Fruit fly (Drosophila melanogaster): ENCODE results near the gene CG13733.

Gene CG13733

dm6 chr3L:17428779-17429178 is 49.9 kb downstream of the CG13733 start, which contains the start of gene Gorab (continued):
- TF ChIP-seq CG18619 (GFP tag; optimal IDR thresholded peaks at IDR 0.05), result peak; percentile 74
- peak; percentile 75 for TF ChIP-seq CG9817 (tag; optimal IDR thresholded peaks at IDR 0.05)
- TF ChIP-seq tgo (GFP tag; IDR thresholded peaks at IDR 0.05), result peak; percentile 96
- peak; percentile 82 for TF ChIP-seq CG11696 (GFP tag; IDR thresholded peaks at IDR 0.05)
- peak; percentile 90 for TF ChIP-seq chn (GFP tag; optimal IDR thresholded peaks at IDR 0.05)
- TF ChIP-seq CG18011 (GFP tag; optimal IDR thresholded peaks at IDR 0.05), result peak; percentile 56
- TF ChIP-seq CG11398 (GFP tag; optimal IDR thresholded peaks at IDR 0.05), result peak; percentile 26
- peak; percentile 93 for TF ChIP-seq ind (GFP tag; optimal IDR thresholded peaks at IDR 0.05)
- peak; percentile 91 for TF ChIP-seq Hr3 (GFP tag; optimal IDR thresholded peaks at IDR 0.05)
- TF ChIP-seq CG12236 (GFP tag; optimal IDR thresholded peaks at IDR 0.05), result peak; percentile 32
- TF ChIP-seq mld (GFP tag; IDR thresholded peaks at IDR 0.05; ENCODE audit: partially characterized antibody), result no peak
- TF ChIP-seq dan (GFP tag; IDR thresholded peaks at IDR 0.05), result peak; percentile 91
- no peak for TF ChIP-seq CG12769 (tag; optimal IDR thresholded peaks at IDR 0.05)
- TF ChIP-seq onecut (GFP tag; IDR thresholded peaks at IDR 0.05), result peak; percentile 62
- TF ChIP-seq sna (GFP tag; IDR thresholded peaks at IDR 0.05; ENCODE audit: partially characterized antibody), result no peak
- TF ChIP-seq Lhr (GFP tag; optimal IDR thresholded peaks at IDR 0.05), result peak; percentile 83
- peak; percentile 90 for TF ChIP-seq gt (GFP tag; IDR thresholded peaks at IDR 0.05)
- peak; percentile 79 for TF ChIP-seq slou (GFP tag; optimal IDR thresholded peaks at IDR 0.05)
- TF ChIP-seq CG13287 (GFP tag; IDR thresholded peaks at IDR 0.05; ENCODE audit: partially characterized antibody), result peak; percentile 62
- peak; percentile 97 for TF ChIP-seq CG4404 (GFP tag; IDR thresholded peaks at IDR 0.05)
- TF ChIP-seq fd102C (GFP tag; optimal IDR thresholded peaks at IDR 0.05), result no peak
- peak; percentile 88 for TF ChIP-seq CG10654 (GFP tag; optimal IDR thresholded peaks at IDR 0.05)
- no peak for TF ChIP-seq kah (GFP tag; optimal IDR thresholded peaks at IDR 0.05)
- peak; percentile 87 for TF ChIP-seq CG30020 (tag; optimal IDR thresholded peaks at IDR 0.05)
- TF ChIP-seq Hsf (GFP tag; optimal IDR thresholded peaks at IDR 0.05), result peak; percentile 93
- TF ChIP-seq CG7987 (GFP tag; optimal IDR thresholded peaks at IDR 0.05), result peak; percentile 49
- TF ChIP-seq dpn (GFP tag; optimal IDR thresholded peaks at IDR 0.05), result peak; percentile 83 to 93
- no peak for TF ChIP-seq sd (tag; optimal IDR thresholded peaks at IDR 0.05)
- no peak for TF ChIP-seq crc (GFP tag; optimal IDR thresholded peaks at IDR 0.05)
- TF ChIP-seq tll (GFP tag; optimal IDR thresholded peaks at IDR 0.05), result peak in 1 of 2 experiments; percentile 31
- TF ChIP-seq az2 (GFP tag; optimal IDR thresholded peaks at IDR 0.05), result peak; percentile 90
- TF ChIP-seq CG9797 (GFP tag; optimal IDR thresholded peaks at IDR 0.05), result peak; percentile 16
- no peak for TF ChIP-seq Neu2 (GFP tag; optimal IDR thresholded peaks at IDR 0.05; ENCODE audit: borderline replicate concordance)
- TF ChIP-seq CG17186 (GFP tag; optimal IDR thresholded peaks at IDR 0.05), result peak; percentile 33
- TF ChIP-seq Abd-B (GFP tag; optimal IDR thresholded peaks at IDR 0.05), result peak; percentile 96
- TF ChIP-seq CG14667 (GFP tag; IDR thresholded peaks at IDR 0.05), result peak; percentile 95
- peak; percentile 95 for TF ChIP-seq CG2712 (tag; optimal IDR thresholded peaks at IDR 0.05)
- peak; percentile 46 for TF ChIP-seq Sin3A (optimal IDR thresholded peaks at IDR 0.05)
- peak; percentile 27 for TF ChIP-seq maf-S (GFP tag; optimal IDR thresholded peaks at IDR 0.05)
- peak; percentile 66 for TF ChIP-seq knrl (GFP tag; IDR thresholded peaks at IDR 0.05; ENCODE audit: partially characterized antibody)
- peak; percentile 38 for TF ChIP-seq CG3995 (GFP tag; optimal IDR thresholded peaks at IDR 0.05)
- no peak for TF ChIP-seq Tbp (GFP tag; optimal IDR thresholded peaks at IDR 0.05)
- peak; percentile 83 for TF ChIP-seq bab2 (GFP tag; optimal IDR thresholded peaks at IDR 0.05)
- no peak for TF ChIP-seq prd (optimal IDR thresholded peaks at IDR 0.05)
- TF ChIP-seq prd (GFP tag; IDR thresholded peaks at IDR 0.05), result peak; percentile 98
- peak; percentile 68 for TF ChIP-seq CG17385 (GFP tag; optimal IDR thresholded peaks at IDR 0.05)
- TF ChIP-seq CG6765 (GFP tag; optimal IDR thresholded peaks at IDR 0.05), result no peak
- TF ChIP-seq en (GFP tag; optimal IDR thresholded peaks at IDR 0.05), result no peak
- peak; percentile 90 for TF ChIP-seq CG12104 (GFP tag; optimal IDR thresholded peaks at IDR 0.05)
- TF ChIP-seq CG18764 (GFP tag; optimal IDR thresholded peaks at IDR 0.05), result peak; percentile 85
- peak; percentile 47 for TF ChIP-seq CG7556 (GFP tag; optimal IDR thresholded peaks at IDR 0.05)
